Fruit fly (Drosophila melanogaster) whole organism, prepupa: ENCODE data around the gene BNIP3.

Experiments used
- Blimp-1 ChIP-seq: fragments of 200-800 bp; sonication (Bioruptor generic); optimal IDR thresholded peaks from 3 replicates; lab custom pipeline; 2017; ENCODE audit warnings: missing biosample characterization, missing genetic modification characterization, mild to moderate bottlenecking, moderate library complexity, missing genetic modification reagents
- CG10631 ChIP-seq: fragments of 200-800 bp; sonication (Bioruptor generic); optimal IDR thresholded peaks from 2 replicates; lab custom pipeline; 2016; ENCODE audit warnings: missing biosample characterization, missing genetic modification characterization
- CG10669 ChIP-seq: fragments of 200-800 bp; sonication (Bioruptor generic); optimal IDR thresholded peaks from 3 replicates; lab custom pipeline; 2018; ENCODE audit warnings: missing biosample characterization, mild to moderate bottlenecking, missing genetic modification characterization, moderate library complexity
- CG11294 ChIP-seq: fragments of 200-800 bp; sonication (Bioruptor generic); IDR thresholded peaks from 2 replicates; pipeline ENCODE4 v1.3.6; 2022; ENCODE audit warnings: missing biosample characterization, missing genetic modification characterization
- CG15336 ChIP-seq: fragments of 200-800 bp; sonication (Bioruptor generic); IDR thresholded peaks from 2 replicates; pipeline ENCODE4 v1.3.6; 2022; ENCODE audit warnings: missing biosample characterization, missing genetic modification characterization
- CG1621 ChIP-seq: fragments of 200-800 bp; sonication (Bioruptor generic); optimal IDR thresholded peaks from 3 replicates; lab custom pipeline; 2018; ENCODE audit warnings: missing biosample characterization, mild to moderate bottlenecking, missing genetic modification characterization
- CG16779 ChIP-seq: fragments of 200-800 bp; sonication (Bioruptor generic); optimal IDR thresholded peaks from 3 replicates; lab custom pipeline; 2017; ENCODE audit warnings: missing biosample characterization, mild to moderate bottlenecking, missing genetic modification characterization
- CG3032 ChIP-seq: fragments of 200-800 bp; optimal IDR thresholded peaks from 2 replicates; lab custom pipeline; 2019; ENCODE audit warnings: missing biosample characterization, mild to moderate bottlenecking, missing genetic modification characterization, moderate library complexity
- CG32006 ChIP-seq: fragments of 200-800 bp; sonication (Bioruptor generic); optimal IDR thresholded peaks from 3 replicates; lab custom pipeline; 2017; ENCODE audit warnings: missing biosample characterization, mild to moderate bottlenecking, missing genetic modification characterization
- CG3919 ChIP-seq: fragments of 200-800 bp; sonication (Bioruptor generic); optimal IDR thresholded peaks from 3 replicates; lab custom pipeline; 2016; ENCODE audit warnings: missing biosample characterization, missing genetic modification characterization
- CG4318 ChIP-seq: fragments of 200-800 bp; sonication (Bioruptor generic); optimal IDR thresholded peaks from 3 replicates; lab custom pipeline; 2017; ENCODE audit warnings: missing biosample characterization, mild to moderate bottlenecking, missing genetic modification characterization
- CG6276 ChIP-seq: fragments of 200-800 bp; sonication (Bioruptor generic); optimal IDR thresholded peaks from 2 replicates; lab custom pipeline; 2017; ENCODE audit warnings: missing biosample characterization, mild to moderate bottlenecking, missing genetic modification characterization
- CG6808 ChIP-seq: fragments of 200-800 bp; sonication (Bioruptor generic); optimal IDR thresholded peaks from 3 replicates; lab custom pipeline; 2017; ENCODE audit warnings: missing biosample characterization, missing genetic modification characterization, mild to moderate bottlenecking, moderate library complexity, missing genetic modification reagents
- CG6854 ChIP-seq: fragments of 200-800 bp; sonication (Bioruptor generic); optimal IDR thresholded peaks from 2 replicates; lab custom pipeline; 2017; ENCODE audit warnings: missing biosample characterization, mild to moderate bottlenecking, missing genetic modification characterization
- CG7368 ChIP-seq: fragments of 200-800 bp; sonication (Bioruptor generic); optimal IDR thresholded peaks from 3 replicates; lab custom pipeline; 2016; ENCODE audit warnings: missing biosample characterization, missing genetic modification characterization
- CG8119 ChIP-seq: fragments of 200-800 bp; sonication (Bioruptor generic); IDR thresholded peaks from 3 replicates; pipeline ENCODE4 v1.3.6; 2022; ENCODE audit warnings: missing biosample characterization, missing genetic modification characterization
- CG8319 ChIP-seq: fragments of 200-800 bp; sonication (Bioruptor generic); optimal IDR thresholded peaks from 3 replicates; lab custom pipeline; 2016; ENCODE audit warnings: missing biosample characterization, missing genetic modification characterization
- CG8632 ChIP-seq: fragments of 200-800 bp; sonication (Bioruptor generic); optimal IDR thresholded peaks from 3 replicates; lab custom pipeline; 2016; ENCODE audit warnings: missing biosample characterization, missing genetic modification characterization
- CG9139 ChIP-seq: fragments of 200-800 bp; sonication (Bioruptor generic); optimal IDR thresholded peaks from 3 replicates; lab custom pipeline; 2017; ENCODE audit warnings: missing biosample characterization, mild to moderate bottlenecking, missing genetic modification characterization
- Eip75B ChIP-seq: fragments of 200-800 bp; sonication (Bioruptor generic); optimal IDR thresholded peaks from 3 replicates; lab custom pipeline; 2016; ENCODE audit warnings: missing biosample characterization, missing genetic modification characterization
- Eip78C ChIP-seq: fragments of 200-800 bp; sonication (Bioruptor generic); peaks from one replicate; lab custom pipeline; 2016; ENCODE audit warnings: missing biosample characterization, missing genetic modification characterization
- Eip93F ChIP-seq: fragments of 200-800 bp; sonication (Bioruptor generic); optimal IDR thresholded peaks from 2 replicates; lab custom pipeline; 2016; ENCODE audit warnings: missing biosample characterization, mild to moderate bottlenecking, missing genetic modification characterization
- Ets21C ChIP-seq: fragments of 200-800 bp; sonication (Bioruptor generic); optimal IDR thresholded peaks from 3 replicates; lab custom pipeline; 2016; ENCODE audit warnings: missing biosample characterization, missing genetic modification characterization
- Ets96B ChIP-seq: fragments of 200-800 bp; optimal IDR thresholded peaks from 2 replicates; lab custom pipeline; 2019; ENCODE audit warnings: missing biosample characterization, mild to moderate bottlenecking, missing genetic modification characterization, moderate library complexity
- Gug ChIP-seq: fragments of 200-800 bp; sonication (Bioruptor generic); IDR thresholded peaks from 2 replicates; pipeline ENCODE4 v1.3.6; 2022; ENCODE audit warnings: missing biosample characterization, missing genetic modification characterization
- Hr38 ChIP-seq: sonication (Bioruptor generic); optimal IDR thresholded peaks from 2 replicates; lab custom pipeline; 2016; ENCODE audit warnings: missing biosample characterization, missing genetic modification characterization
- Hr39 ChIP-seq: fragments of 200-800 bp; sonication (Bioruptor generic); optimal IDR thresholded peaks from 2 replicates; lab custom pipeline; 2016; ENCODE audit warnings: missing biosample characterization, missing genetic modification characterization
- Hr4 ChIP-seq: fragments of 200-800 bp; sonication (Bioruptor generic); optimal IDR thresholded peaks from 3 replicates; lab custom pipeline; 2016; ENCODE audit warnings: missing biosample characterization, missing genetic modification characterization
- Met ChIP-seq: fragments of 200-800 bp; sonication (Bioruptor generic); optimal IDR thresholded peaks from 3 replicates; lab custom pipeline; 2016; ENCODE audit warnings: missing biosample characterization, missing genetic modification characterization
- Smox ChIP-seq: fragments of 200-800 bp; sonication (Bioruptor generic); optimal IDR thresholded peaks from 3 replicates; lab custom pipeline; 2016; ENCODE audit warnings: missing biosample characterization, missing genetic modification characterization
- Sox102F ChIP-seq: fragments of 200-800 bp; sonication (Bioruptor generic); optimal IDR thresholded peaks from 2 replicates; lab custom pipeline; 2016; ENCODE audit warnings: missing biosample characterization, mild to moderate bottlenecking, missing genetic modification characterization
- Sox14 ChIP-seq: fragments of 200-800 bp; sonication (Bioruptor generic); optimal IDR thresholded peaks from 3 replicates; lab custom pipeline; 2016; ENCODE audit warnings: missing biosample characterization, missing genetic modification characterization
- Sox15 ChIP-seq: fragments of 200-800 bp; sonication (Bioruptor generic); optimal IDR thresholded peaks from 3 replicates; lab custom pipeline; 2016; ENCODE audit warnings: missing biosample characterization, missing genetic modification characterization
- cyc ChIP-seq: fragments of 200-800 bp; sonication (Bioruptor generic); optimal IDR thresholded peaks from 3 replicates; lab custom pipeline; 2016; ENCODE audit warnings: missing biosample characterization, missing genetic modification characterization
- dac ChIP-seq: fragments of 200-800 bp; sonication (Bioruptor generic); optimal IDR thresholded peaks from 2 replicates; lab custom pipeline; 2017; ENCODE audit warnings: missing biosample characterization, mild to moderate bottlenecking, missing genetic modification characterization
- eg ChIP-seq: fragments of 200-800 bp; sonication (Bioruptor generic); IDR thresholded peaks from 3 replicates; pipeline ENCODE4 v1.3.6; 2022; ENCODE audit warnings: missing biosample characterization, missing genetic modification characterization
- esn ChIP-seq: fragments of 200-800 bp; sonication (Bioruptor generic); optimal IDR thresholded peaks from 2 replicates; lab custom pipeline; 2016; ENCODE audit warnings: missing biosample characterization, mild to moderate bottlenecking, missing genetic modification characterization, moderate library complexity
- fd59A ChIP-seq: fragments of 200-800 bp; sonication (Bioruptor generic); optimal IDR thresholded peaks from 2 replicates; lab custom pipeline; 2017; ENCODE audit warnings: missing biosample characterization, mild to moderate bottlenecking, missing genetic modification characterization, missing genetic modification reagents
- fd85E ChIP-seq: fragments of 200-800 bp; sonication (Bioruptor generic); optimal IDR thresholded peaks from 3 replicates; lab custom pipeline; 2016; ENCODE audit warnings: missing biosample characterization, missing genetic modification characterization
- fkh ChIP-seq: fragments of 200-800 bp; sonication (Bioruptor generic); optimal IDR thresholded peaks from 3 replicates; lab custom pipeline; 2017; ENCODE audit warnings: missing biosample characterization, mild to moderate bottlenecking, missing genetic modification characterization, moderate library complexity
- lz ChIP-seq: fragments of 200-800 bp; sonication (Bioruptor generic); optimal IDR thresholded peaks from 3 replicates; lab custom pipeline; 2016; ENCODE audit warnings: missing biosample characterization, missing genetic modification characterization
- pdm3 ChIP-seq: fragments of 200-800 bp; sonication (Bioruptor generic); optimal IDR thresholded peaks from 3 replicates; lab custom pipeline; 2016; ENCODE audit warnings: missing biosample characterization, missing genetic modification characterization
- salr ChIP-seq, 2 experiments: fragments of 200-800 bp; sonication (Bioruptor generic); optimal IDR thresholded peaks; 3 replicates each; lab custom pipeline; 2016 to 2018; ENCODE audit warnings: missing biosample characterization in 2 of 2, missing genetic modification characterization in 2 of 2, mild to moderate bottlenecking in 1 of 2
- spab ChIP-seq: fragments of 200-800 bp; sonication (Bioruptor generic); optimal IDR thresholded peaks from 2 replicates; lab custom pipeline; 2017; ENCODE audit warnings: missing biosample characterization, mild to moderate bottlenecking, missing genetic modification characterization, missing genetic modification reagents
- ss ChIP-seq, 2 experiments: fragments of 200-800 bp; sonication (Bioruptor generic); optimal IDR thresholded peaks; 2 replicates in 1 of 2; 3 replicates in 1 of 2; lab custom pipeline; 2017 to 2018; ENCODE audit warnings: mild to moderate bottlenecking in 2 of 2, missing biosample characterization in 2 of 2, missing genetic modification characterization in 2 of 2, moderate library complexity in 1 of 2
- svp ChIP-seq: fragments of 200-800 bp; sonication (Bioruptor generic); peaks from one replicate; lab custom pipeline; 2016; ENCODE audit warnings: missing biosample characterization, missing genetic modification characterization
- topi ChIP-seq: fragments of 200-800 bp; sonication (Bioruptor generic); optimal IDR thresholded peaks from 3 replicates; lab custom pipeline; 2016; ENCODE audit warnings: missing biosample characterization, missing genetic modification characterization
- vri ChIP-seq: fragments of 200-800 bp; sonication (Bioruptor generic); optimal IDR thresholded peaks from 3 replicates; lab custom pipeline; 2016; ENCODE audit warnings: missing biosample characterization, mild to moderate bottlenecking, missing genetic modification characterization

Gene BNIP3

dm6 chr3L:20517179-20517834 is 1.9 kb downstream of the BNIP3 start (continued):
- TF ChIP-seq CG32006: no peak
- TF ChIP-seq dac (GFP tag; lab: Kevin White, UChicago): no peak
- peak; percentile 64 for TF ChIP-seq vri (GFP tag; lab: Kevin White, UChicago)

dm6 chr3L:20516519-20517178 is 2.5 kb downstream of the BNIP3 start:
- peak; percentile 75 for TF ChIP-seq Eip78C (GFP tag; lab: Kevin White, UChicago)
- TF ChIP-seq CG16779 (tag; lab: Kevin White, UChicago): no peak
- no peak for TF ChIP-seq svp (GFP tag; lab: Kevin White, UChicago)
- TF ChIP-seq spab (GFP tag; lab: Kevin White, UChicago): no peak
- TF ChIP-seq topi (GFP tag; lab: Kevin White, UChicago): peak; percentile 15
- TF ChIP-seq Smox: peak; percentile 39
- TF ChIP-seq Hr4 (GFP tag; lab: Kevin White, UChicago): peak; percentile 26
- TF ChIP-seq eg: peak; percentile 54; the same call in 2 of the 3 replicates
- TF ChIP-seq Hr38: no peak
- no peak for TF ChIP-seq Eip75B (GFP tag; lab: Kevin White, UChicago)
- peak; percentile 24 for TF ChIP-seq CG10669 (GFP tag; lab: Kevin White, UChicago)
- TF ChIP-seq Blimp-1 (GFP tag; lab: Kevin White, UChicago): no peak
- no peak for TF ChIP-seq fd85E (GFP tag; lab: Kevin White, UChicago)
- TF ChIP-seq CG1621: no peak
- no peak for TF ChIP-seq CG9139 (GFP tag; lab: Kevin White, UChicago)
- TF ChIP-seq CG8119 (GFP tag; lab: Robert Waterston, UW): peak; percentile 68
- no peak for TF ChIP-seq Sox15 (GFP tag; lab: Kevin White, UChicago)
- peak; percentile 29 for TF ChIP-seq vri (GFP tag; lab: Kevin White, UChicago)
- TF ChIP-seq CG6854 (GFP tag; lab: Kevin White, UChicago): peak; percentile 12
- TF ChIP-seq Ets96B (tag; lab: Kevin White, UChicago): peak; percentile 57
- no peak for TF ChIP-seq CG11294
- TF ChIP-seq CG7368 (GFP tag; lab: Kevin White, UChicago): no peak
- TF ChIP-seq Sox102F (GFP tag; lab: Kevin White, UChicago): no peak
- TF ChIP-seq Gug (GFP tag; lab: Robert Waterston, UW): peak; percentile 20; the same call in 1 of the 2 replicates
- no peak for TF ChIP-seq ss (GFP tag; optimal IDR thresholded peaks at IDR 0.05; lab: Kevin White, UChicago)
- TF ChIP-seq fd59A (GFP tag; lab: Kevin White, UChicago): no peak
- TF ChIP-seq CG8632: peak; percentile 16
- peak; percentile 2 for TF ChIP-seq Met (GFP tag; lab: Kevin White, UChicago)
- TF ChIP-seq cyc: no peak
- no peak for TF ChIP-seq CG3919 (GFP tag; lab: Kevin White, UChicago)
- peak; percentile 41; the same call in 1 of the 2 replicates for TF ChIP-seq CG15336
- TF ChIP-seq Sox14: no peak
- TF ChIP-seq CG8319 (GFP tag; lab: Kevin White, UChicago): peak; percentile 7
- peak; percentile 97 for TF ChIP-seq fkh (GFP tag; lab: Kevin White, UChicago)
- TF ChIP-seq CG4318 (GFP tag; lab: Kevin White, UChicago): peak; percentile 7
- TF ChIP-seq esn (GFP tag; lab: Kevin White, UChicago): peak; percentile 57
- no peak for TF ChIP-seq CG6808 (GFP tag; lab: Kevin White, UChicago)
- TF ChIP-seq CG6276 (GFP tag; lab: Kevin White, UChicago): peak; percentile 57
- TF ChIP-seq CG3032 (tag; lab: Kevin White, UChicago): peak; percentile 53
- TF ChIP-seq lz: peak; percentile 19
- peak; percentile 35 for TF ChIP-seq CG10631 (GFP tag; lab: Kevin White, UChicago)
- TF ChIP-seq Ets21C (GFP tag; lab: Kevin White, UChicago): no peak
- TF ChIP-seq Hr39 (GFP tag; lab: Kevin White, UChicago): no peak
- peak; percentile 44 for TF ChIP-seq pdm3
- no peak for TF ChIP-seq salr (GFP tag; optimal IDR thresholded peaks at IDR 0.05; lab: Kevin White, UChicago)
- no peak for TF ChIP-seq Eip93F (GFP tag; lab: Kevin White, UChicago)
